Fruit fly (Drosophila melanogaster): ENCODE measurements around the gene Cyp12e1.

Gene Cyp12e1

dm6 chr3R:10393654-10394367, 40.8 kb upstream of the Cyp12e1 start (continued):
- TF ChIP-seq Ets97D (GFP tag; optimal IDR thresholded peaks at IDR 0.05) (peak; percentile 44), Hr3 (GFP tag; optimal IDR thresholded peaks at IDR 0.05) (peak; percentile 85), CG31365 (tag; optimal IDR thresholded peaks at IDR 0.05) (peak; percentile 37), danr (GFP tag; IDR thresholded peaks at IDR 0.05) (peak; percentile 64; the same call in 1 of the 2 replicates), CG33213 (GFP tag; optimal IDR thresholded peaks at IDR 0.05) (peak; percentile 43), Oli (tag; optimal IDR thresholded peaks at IDR 0.05) (peak; percentile 87), CG5953 (GFP tag; IDR thresholded peaks at IDR 0.05) (peak; percentile 69), az2 (GFP tag; optimal IDR thresholded peaks at IDR 0.05) (peak; percentile 72), CG4707 (GFP tag; optimal IDR thresholded peaks at IDR 0.05) (peak; percentile 39), ken (GFP tag; IDR thresholded peaks at IDR 0.05) (peak; percentile 66; the same call in 2 of the 3 replicates), CG4328 (GFP tag; optimal IDR thresholded peaks at IDR 0.05) (no peak), Pdp1 (GFP tag; optimal IDR thresholded peaks at IDR 0.05) (peak; percentile 56 to 94), pros (GFP tag; optimal IDR thresholded peaks at IDR 0.05) (no peak), CG31224 (GFP tag; IDR thresholded peaks at IDR 0.05) (peak; percentile 68), gro (GFP tag; optimal IDR thresholded peaks at IDR 0.05) (peak; percentile 35), CG2875 (GFP tag; optimal IDR thresholded peaks at IDR 0.05) (peak; percentile 66), lmd (GFP tag; IDR thresholded peaks at IDR 0.05) (peak; percentile 88; the same call in 1 of the 2 replicates), pfk (GFP tag; optimal IDR thresholded peaks at IDR 0.05) (no peak), pb (GFP tag; optimal IDR thresholded peaks at IDR 0.05) (peak; percentile 58), tgo (GFP tag; IDR thresholded peaks at IDR 0.05) (peak; percentile 90), CG1603 (tag; optimal IDR thresholded peaks at IDR 0.05) (peak; percentile 84), CG11696 (GFP tag; IDR thresholded peaks at IDR 0.05) (peak; percentile 82), ftz-f1 (GFP tag; optimal IDR thresholded peaks at IDR 0.05) (peak; percentile 87), CG2889 (GFP tag; IDR thresholded peaks at IDR 0.05) (peak; percentile 82), sens-2 (GFP tag; IDR thresholded peaks at IDR 0.05) (peak; percentile 61), CG6254 (GFP tag; optimal IDR thresholded peaks at IDR 0.05) (no peak), CG8359 (GFP tag; optimal IDR thresholded peaks at IDR 0.05; ENCODE audit: borderline replicate concordance) (no peak), Spps (tag; optimal IDR thresholded peaks at IDR 0.05) (peak; percentile 38), ewg (GFP tag; optimal IDR thresholded peaks at IDR 0.05) (peak; percentile 66), Vsx1 (GFP tag; optimal IDR thresholded peaks at IDR 0.05) (no peak), MESR4 (GFP tag; optimal IDR thresholded peaks at IDR 0.05) (no peak), chif (GFP tag; optimal IDR thresholded peaks at IDR 0.05) (peak; percentile 68 to 80), lola (GFP tag; optimal IDR thresholded peaks at IDR 0.05) (peak in 1 of 3 experiments; percentile 57), fd96Cb (tag; optimal IDR thresholded peaks at IDR 0.05) (peak; percentile 78), CG8089 (GFP tag; optimal IDR thresholded peaks at IDR 0.05) (peak; percentile 63), Dbx (GFP tag; IDR thresholded peaks at IDR 0.05) (peak; percentile 77), Dfd (GFP tag; optimal IDR thresholded peaks at IDR 0.05) (no peak), eyg (GFP tag; optimal IDR thresholded peaks at IDR 0.05) (peak; percentile 43), CG30403 (GFP tag; optimal IDR thresholded peaks at IDR 0.05) (peak; percentile 85), crp (GFP tag; optimal IDR thresholded peaks at IDR 0.05) (peak in 1 of 2 experiments; percentile 39), HLH54F (GFP tag; optimal IDR thresholded peaks at IDR 0.05) (peak; percentile 48), Kr (GFP tag; optimal IDR thresholded peaks at IDR 0.05) (no peak), Sin3A (optimal IDR thresholded peaks at IDR 0.05) (no peak), CG7963 (GFP tag; IDR thresholded peaks at IDR 0.05; ENCODE audit: partially characterized antibody) (no peak), bigmax (GFP tag; optimal IDR thresholded peaks at IDR 0.05) (no peak), CG15514 (GFP tag; optimal IDR thresholded peaks at IDR 0.05) (peak; percentile 75), run (tag; optimal IDR thresholded peaks at IDR 0.05) (peak; percentile 82), Oaz (GFP tag; IDR thresholded peaks at IDR 0.05) (peak; percentile 82), CG1792 (GFP tag; optimal IDR thresholded peaks at IDR 0.05) (peak; percentile 69)

All from whole organism, embryonic.